Worm (Caenorhabditis elegans) whole organism, early embryonic: ENCODE results near the gene scrm-3.

Experiments used
- F13C5.2 ChIP-seq: sonication (generic microtip); optimal IDR thresholded peaks from 2 replicates; lab custom pipeline; 2017; ENCODE audit warnings: mild to moderate bottlenecking, missing genetic modification characterization, inconsistent platforms, missing compliant biosample characterization
- aly-1 ChIP-seq: sonication (generic microtip); optimal IDR thresholded peaks from 2 replicates; lab custom pipeline; 2016; ENCODE audit warnings: missing genetic modification characterization, missing compliant biosample characterization
- ama-1 ChIP-seq: fragments of 150-350 bp; optimal IDR thresholded peaks from 2 replicates; lab custom pipeline; 2014
- ceh-36 ChIP-seq: sonication (generic microtip); optimal IDR thresholded peaks from 2 replicates; lab custom pipeline; 2016; ENCODE audit warnings: missing genetic modification characterization, inconsistent platforms, missing compliant biosample characterization
- hmg-4 ChIP-seq: fragments of 200-800 bp; sonication (Bioruptor generic); optimal IDR thresholded peaks from 2 replicates; lab custom pipeline; 2018; ENCODE audit warnings: mild to moderate bottlenecking, missing genetic modification characterization, missing compliant biosample characterization
- hnd-1 ChIP-seq: sonication (generic microtip); optimal IDR thresholded peaks from 2 replicates; lab custom pipeline; 2016; ENCODE audit warnings: missing genetic modification characterization, missing compliant biosample characterization
- scrt-1 ChIP-seq: fragments of 200-800 bp; sonication (Bioruptor generic); IDR thresholded peaks from 2 replicates; pipeline ENCODE4 v1.3.6; 2022; ENCODE audit warnings: missing genetic modification characterization, missing compliant biosample characterization
- sea-1 ChIP-seq: fragments of 200-800 bp; sonication (Bioruptor generic); conservative IDR thresholded peaks from 2 replicates; pipeline ENCODE4 v1.3.6; 2022; ENCODE audit warnings: missing genetic modification characterization, missing compliant biosample characterization
- tbx-11 ChIP-seq: fragments of 200-800 bp; sonication (Bioruptor generic); IDR thresholded peaks from 2 replicates; pipeline ENCODE4 v1.3.6; 2022; ENCODE audit warnings: missing genetic modification characterization, missing compliant biosample characterization
- tra-4 ChIP-seq: sonication (generic microtip); optimal IDR thresholded peaks from 2 replicates; lab custom pipeline; 2017; ENCODE audit warnings: missing genetic modification characterization, missing compliant biosample characterization

- TF ChIP-seq hmg-4 (GFP tag; lab: Kevin White, UChicago) (no peak), aly-1 (tag; lab: Kevin White, UChicago) (no peak), hnd-1 (tag; lab: Kevin White, UChicago) (no peak), scrt-1 (GFP tag; lab: Robert Waterston, UW) (no peak), ama-1 (no peak), tbx-11 (GFP tag; lab: Robert Waterston, UW) (no peak), sea-1 (GFP tag; lab: Robert Waterston, UW) (no peak), tra-4 (tag; lab: Kevin White, UChicago) (no peak), F13C5.2 (tag; lab: Kevin White, UChicago) (no peak), ceh-36 (tag; lab: Kevin White, UChicago) (no peak)
Observed at ce11 chrV:3362475-3362874, 5.5 kb upstream of the scrm-3 start, which contains the start of gene C04E12.4.
